Worm (Caenorhabditis elegans) whole organism, early embryonic: Measurements from ENCODE around the gene enpp-1.
"Not testable (repeated sequence)": the region's sequence is repeated elsewhere in the genome, so short reads cannot be mapped to it uniquely, and the experiment has no call there.

ENCODE experiments used
- B0310.2 ChIP-seq: sonication (generic microtip); optimal IDR thresholded peaks from 2 replicates; lab custom pipeline; 2016; ENCODE audit warnings: mild to moderate bottlenecking, missing genetic modification characterization, missing compliant biosample characterization
- F13C5.2 ChIP-seq: sonication (generic microtip); optimal IDR thresholded peaks from 2 replicates; lab custom pipeline; 2017; ENCODE audit warnings: mild to moderate bottlenecking, missing genetic modification characterization, inconsistent platforms, missing compliant biosample characterization
- aly-1 ChIP-seq: sonication (generic microtip); optimal IDR thresholded peaks from 2 replicates; lab custom pipeline; 2016; ENCODE audit warnings: missing genetic modification characterization, missing compliant biosample characterization
- ama-1 ChIP-seq: fragments of 150-350 bp; optimal IDR thresholded peaks from 2 replicates; lab custom pipeline; 2014
- ceh-13 ChIP-seq: fragments of 200-800 bp; sonication (Bioruptor generic); optimal IDR thresholded peaks from 2 replicates; lab custom pipeline; 2018; ENCODE audit warnings: mild to moderate bottlenecking, missing genetic modification characterization, missing compliant biosample characterization
- ceh-36 ChIP-seq: sonication (generic microtip); optimal IDR thresholded peaks from 2 replicates; lab custom pipeline; 2016; ENCODE audit warnings: missing genetic modification characterization, inconsistent platforms, missing compliant biosample characterization
- ets-7 ChIP-seq: sonication (generic microtip); optimal IDR thresholded peaks from 2 replicates; lab custom pipeline; 2016; ENCODE audit warnings: missing genotype, missing genetic modification characterization, missing compliant biosample characterization
- flt-1 ChIP-seq: fragments of 200-800 bp; sonication (Bioruptor generic); IDR thresholded peaks from 2 replicates; pipeline ENCODE4 v1.3.6; 2022; ENCODE audit warnings: missing genetic modification characterization, missing compliant biosample characterization
- hmbx-1 ChIP-seq: sonication (generic microtip); optimal IDR thresholded peaks from 2 replicates; lab custom pipeline; 2016; ENCODE audit warnings: mild to moderate bottlenecking, missing genetic modification characterization, missing compliant biosample characterization
- hmg-4 ChIP-seq: fragments of 200-800 bp; sonication (Bioruptor generic); optimal IDR thresholded peaks from 2 replicates; lab custom pipeline; 2018; ENCODE audit warnings: mild to moderate bottlenecking, missing genetic modification characterization, missing compliant biosample characterization
- hnd-1 ChIP-seq: sonication (generic microtip); optimal IDR thresholded peaks from 2 replicates; lab custom pipeline; 2016; ENCODE audit warnings: missing genetic modification characterization, missing compliant biosample characterization
- pes-1 ChIP-seq: fragments of 200-800 bp; sonication (Bioruptor generic); IDR thresholded peaks from 2 replicates; pipeline ENCODE4 v1.3.6; 2022; ENCODE audit warnings: missing genetic modification reagents, missing genetic modification characterization, missing compliant biosample characterization
- scrt-1 ChIP-seq: fragments of 200-800 bp; sonication (Bioruptor generic); IDR thresholded peaks from 2 replicates; pipeline ENCODE4 v1.3.6; 2022; ENCODE audit warnings: missing genetic modification characterization, missing compliant biosample characterization
- sea-1 ChIP-seq: fragments of 200-800 bp; sonication (Bioruptor generic); conservative IDR thresholded peaks from 2 replicates; pipeline ENCODE4 v1.3.6; 2022; ENCODE audit warnings: missing genetic modification characterization, missing compliant biosample characterization
- tbx-11 ChIP-seq: fragments of 200-800 bp; sonication (Bioruptor generic); IDR thresholded peaks from 2 replicates; pipeline ENCODE4 v1.3.6; 2022; ENCODE audit warnings: missing genetic modification characterization, missing compliant biosample characterization
- tbx-37 ChIP-seq: fragments of 200-800 bp; sonication (Bioruptor generic); conservative IDR thresholded peaks from 2 replicates; pipeline ENCODE4 v1.3.6; 2022; ENCODE audit warnings: missing genetic modification reagents, missing genetic modification characterization, missing compliant biosample characterization
- tra-4 ChIP-seq: sonication (generic microtip); optimal IDR thresholded peaks from 2 replicates; lab custom pipeline; 2017; ENCODE audit warnings: missing genetic modification characterization, missing compliant biosample characterization

Gene enpp-1

ce11 chrV:12114693-12115092, 16.6 kb upstream of the enpp-1 start, which contains the start of gene spin-1:
spin-1 (plus strand) TSS chrV:12114993.
- no peak for TF ChIP-seq hnd-1
- TF ChIP-seq hmg-4 (GFP tag; lab: Kevin White, UChicago), result no peak
- TF ChIP-seq hmbx-1 (tag; lab: Kevin White, UChicago), result no peak
- no peak for TF ChIP-seq tra-4 (tag; lab: Kevin White, UChicago)
- TF ChIP-seq sea-1 (GFP tag; lab: Robert Waterston, UW), result no peak
- TF ChIP-seq tbx-37, result no peak
- no peak for TF ChIP-seq F13C5.2 (tag; lab: Kevin White, UChicago)
- no peak for TF ChIP-seq pes-1 (GFP tag; lab: Robert Waterston, UW)
- TF ChIP-seq ama-1 (lab: Kevin White, UChicago), result no peak

- TF ChIP-seq aly-1, result no peak
- TF ChIP-seq pes-1 (GFP tag; lab: Robert Waterston, UW), result no peak
- no peak for TF ChIP-seq hmg-4 (GFP tag; lab: Kevin White, UChicago)
- TF ChIP-seq ets-7 (tag; lab: Kevin White, UChicago), result no peak
- TF ChIP-seq F13C5.2 (tag; lab: Kevin White, UChicago), result no peak
- no peak for TF ChIP-seq B0310.2
- TF ChIP-seq tbx-11, result no peak
- TF ChIP-seq hnd-1, result no peak
- TF ChIP-seq sea-1 (GFP tag; lab: Robert Waterston, UW), result no peak
- no peak for TF ChIP-seq hmbx-1 (tag; lab: Kevin White, UChicago)
- TF ChIP-seq flt-1, result no peak
- no peak for TF ChIP-seq tbx-37
- no peak for TF ChIP-seq ceh-13 (GFP tag; lab: Kevin White, UChicago)
- TF ChIP-seq ama-1 (lab: Kevin White, UChicago), result no peak
- TF ChIP-seq ceh-36 (tag; lab: Kevin White, UChicago), result no peak
- TF ChIP-seq scrt-1 (GFP tag; lab: Robert Waterston, UW), result no peak
- no peak for TF ChIP-seq tra-4 (tag; lab: Kevin White, UChicago)
Measured at ce11 chrV:12115150-12115549, 16.1 kb upstream of the enpp-1 start.

- TF ChIP-seq tra-4 (tag; lab: Kevin White, UChicago), result no peak
- TF ChIP-seq B0310.2, result no peak
- no peak for TF ChIP-seq tbx-11
- no peak for TF ChIP-seq ceh-13 (GFP tag; lab: Kevin White, UChicago)
- TF ChIP-seq F13C5.2 (tag; lab: Kevin White, UChicago), result no peak
- TF ChIP-seq aly-1, result no peak
- TF ChIP-seq pes-1 (GFP tag; lab: Robert Waterston, UW), result no peak
Measured at ce11 chrV:12117567-12118053, 13.6 kb upstream of the enpp-1 start, which contains the start of gene C13C4.8. C13C4.8 (plus strand) TSS chrV:12118003.

- no peak for TF ChIP-seq hnd-1
- TF ChIP-seq ceh-36 (tag; lab: Kevin White, UChicago), result no peak
- no peak for TF ChIP-seq scrt-1 (GFP tag; lab: Robert Waterston, UW)
- TF ChIP-seq ceh-13 (GFP tag; lab: Kevin White, UChicago), result no peak
Measured at ce11 chrV:12120381-12120780, 10.9 kb upstream of the enpp-1 start, which contains the start of gene C13C4.7. C13C4.7 (minus strand) TSS chrV:12120481.

DNA sequence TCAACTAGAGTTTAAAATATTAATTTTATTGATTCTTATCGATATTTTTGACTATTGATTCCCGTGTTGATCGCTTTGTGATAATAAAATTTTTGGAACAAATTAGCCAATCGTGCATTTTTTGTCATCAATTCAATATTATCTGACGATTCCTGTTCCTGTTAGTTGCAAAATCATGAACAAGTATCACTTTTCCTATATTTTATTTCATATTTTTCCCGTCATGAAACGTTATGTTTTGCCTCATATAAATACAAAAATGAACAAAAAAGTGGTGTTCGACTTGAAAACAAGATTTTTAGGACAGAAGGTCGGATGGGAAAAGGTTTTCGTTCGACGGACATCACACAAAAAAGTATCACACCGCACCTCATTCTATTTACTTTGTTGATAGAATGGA, 10.0 kb upstream of the enpp-1 start, which contains the start of gene C13C4.6:
C13C4.6 (plus strand) TSS at position 301 of the 400 bp plus-strand sequence.
- TF ChIP-seq hmbx-1 (tag; lab: Kevin White, UChicago), result no peak
- no peak for TF ChIP-seq scrt-1 (GFP tag; lab: Robert Waterston, UW)
- no peak for TF ChIP-seq flt-1
- TF ChIP-seq ama-1 (lab: Kevin White, UChicago), result no peak
- no peak for TF ChIP-seq hnd-1
- TF ChIP-seq B0310.2, result no peak
- TF ChIP-seq ets-7 (tag; lab: Kevin White, UChicago), result no peak
- TF ChIP-seq hmg-4 (GFP tag; lab: Kevin White, UChicago), result no peak
- TF ChIP-seq sea-1 (GFP tag; lab: Robert Waterston, UW), result no peak

ce11 chrV:12130688-12131087, 569 bp upstream of the enpp-1 start, which contains the start of gene C27A7.6:
C27A7.6 (minus strand) TSS chrV:12130788.
- not testable (repeated sequence) for TF ChIP-seq pes-1 (GFP tag; lab: Robert Waterston, UW); hmbx-1 (tag; lab: Kevin White, UChicago); ama-1 (lab: Kevin White, UChicago)

DNA sequence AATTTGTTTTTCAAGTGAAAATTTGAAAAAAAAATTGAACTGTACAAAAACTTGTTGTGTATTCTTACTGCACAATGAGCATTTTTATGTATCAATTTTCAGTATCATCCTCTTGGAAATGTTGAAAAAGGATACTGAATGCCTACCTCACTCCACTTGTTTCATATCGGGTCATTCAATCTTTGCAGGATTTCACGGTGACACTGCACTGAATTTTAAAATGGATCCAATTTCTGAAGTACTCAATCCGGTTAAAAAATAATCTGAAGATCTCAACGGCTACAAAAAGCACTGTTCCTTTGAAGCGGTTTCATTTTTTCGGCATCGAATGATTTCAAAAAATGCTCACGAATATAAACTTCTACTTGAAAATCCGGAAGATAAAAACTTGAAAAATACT, 6.7 kb downstream of the enpp-1 start:
- TF ChIP-seq flt-1, result no peak
- TF ChIP-seq hmbx-1 (tag; lab: Kevin White, UChicago), result no peak
- TF ChIP-seq aly-1, result no peak
- no peak for TF ChIP-seq ceh-13 (GFP tag; lab: Kevin White, UChicago)
- TF ChIP-seq tra-4 (tag; lab: Kevin White, UChicago), result no peak
- no peak for TF ChIP-seq hnd-1
- no peak for TF ChIP-seq sea-1 (GFP tag; lab: Robert Waterston, UW)
- no peak for TF ChIP-seq ama-1 (lab: Kevin White, UChicago)
- no peak for TF ChIP-seq tbx-11
- TF ChIP-seq F13C5.2 (tag; lab: Kevin White, UChicago), result no peak
- no peak for TF ChIP-seq pes-1 (GFP tag; lab: Robert Waterston, UW)
- no peak for TF ChIP-seq ets-7 (tag; lab: Kevin White, UChicago)

DNA sequence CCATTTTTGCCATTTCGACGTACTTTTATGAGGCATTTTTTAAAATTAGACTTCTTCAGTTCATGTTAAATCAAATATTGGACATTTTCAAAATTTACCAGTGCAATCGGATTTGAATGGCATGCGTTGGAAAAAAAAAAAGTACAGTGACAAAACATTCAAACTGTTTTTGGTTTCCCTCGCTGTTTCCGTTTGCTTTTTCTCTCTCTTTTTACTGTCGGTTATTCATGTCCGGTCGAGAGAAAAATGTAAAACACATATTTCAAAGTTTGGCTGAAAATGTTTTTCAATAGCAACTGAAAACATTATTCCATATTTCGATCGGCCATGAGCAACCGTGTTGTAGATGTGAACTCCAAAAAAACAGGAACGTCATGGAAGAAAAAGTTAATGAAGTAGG, 9.4 kb downstream of the enpp-1 start, which contains the start of gene C27A7.3:
C27A7.3 (plus strand) TSS at position 301 of the 400 bp plus-strand sequence.
- TF ChIP-seq tbx-37, result no peak
- TF ChIP-seq hmbx-1 (tag; lab: Kevin White, UChicago), result no peak
- no peak for TF ChIP-seq sea-1 (GFP tag; lab: Robert Waterston, UW)
- TF ChIP-seq pes-1 (GFP tag; lab: Robert Waterston, UW), result no peak
- TF ChIP-seq B0310.2, result no peak
- no peak for TF ChIP-seq tra-4 (tag; lab: Kevin White, UChicago)
- no peak for TF ChIP-seq hnd-1
- TF ChIP-seq hmg-4 (GFP tag; lab: Kevin White, UChicago), result no peak
- no peak for TF ChIP-seq ama-1 (lab: Kevin White, UChicago)
